Worm (Caenorhabditis elegans): Measurements from ENCODE around the gene F36A4.3.

The F36A4.3 gene

DNA sequence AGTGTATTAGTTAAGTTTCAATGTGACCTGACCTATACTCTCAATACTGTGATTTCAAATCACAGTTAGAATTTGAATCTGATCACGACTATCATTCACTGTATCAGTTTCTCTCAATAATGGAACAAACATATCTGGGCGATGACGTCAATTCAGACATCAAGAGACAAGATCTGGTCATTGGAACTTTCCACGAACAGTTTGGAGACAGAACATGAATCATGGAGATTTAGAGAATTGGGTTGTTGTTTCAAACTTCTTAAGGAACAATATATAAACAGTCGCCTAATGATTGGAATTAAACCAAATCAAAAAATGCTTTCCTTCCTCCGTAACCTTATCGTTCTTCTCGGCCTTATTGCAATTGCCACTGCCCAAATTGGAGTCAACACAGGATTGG is 21.8 kb downstream of the F36A4.3 start, which contains the start of gene F15E6.4:
TSS of gene F15E6.4 (plus strand) at position 301 of the 400 bp plus-strand sequence.
- no peak for TF ChIP-seq Y55F3AM.14 (GFP tag; optimal IDR thresholded peaks at IDR 0.05)
- TF ChIP-seq alr-1 (tag; optimal IDR thresholded peaks at IDR 0.05) = no peak
- no peak for TF ChIP-seq ceh-16 (tag; optimal IDR thresholded peaks at IDR 0.05)
- TF ChIP-seq sma-9 (GFP tag; optimal IDR thresholded peaks at IDR 0.05) = no peak
- no peak for TF ChIP-seq sma-9 (tag; optimal IDR thresholded peaks at IDR 0.05)
- no peak for TF ChIP-seq blmp-1 (tag; optimal IDR thresholded peaks at IDR 0.05; ENCODE audit: insufficient read depth)
- no peak for TF ChIP-seq R02D3.7 (tag; optimal IDR thresholded peaks at IDR 0.05)

DNA sequence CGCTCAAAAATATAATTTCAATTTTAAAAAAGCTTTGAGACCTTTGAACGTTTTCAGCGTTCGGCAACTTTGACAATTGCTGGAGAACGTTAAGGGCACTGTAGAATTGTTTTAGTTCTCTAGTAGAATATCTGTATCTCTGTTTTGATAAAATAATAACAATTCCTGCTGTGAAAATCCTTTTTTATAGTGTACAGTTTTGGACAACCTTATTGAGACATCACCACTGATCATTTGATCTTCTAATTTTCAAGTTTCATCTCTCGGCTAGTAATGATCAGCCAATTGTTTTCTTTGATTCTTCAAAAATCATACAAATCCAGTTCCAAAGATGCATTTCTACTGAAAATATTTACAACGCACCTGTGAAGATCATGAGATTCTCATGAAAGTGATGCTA is 23.2 kb downstream of the F36A4.3 start, which contains the start of gene F15E6.10:
TSS of gene F15E6.10 (plus strand) at position 301 of the 400 bp plus-strand sequence.
- TF ChIP-seq mdl-1 (tag; optimal IDR thresholded peaks at IDR 0.05) (no peak), nhr-237 (tag; optimal IDR thresholded peaks at IDR 0.05) (no peak), nhr-129 (tag; optimal IDR thresholded peaks at IDR 0.05) (no peak), gmeb-1 (tag; optimal IDR thresholded peaks at IDR 0.05) (no peak), elt-3 (tag; optimal IDR thresholded peaks at IDR 0.05) (no peak), C34F6.9 (tag; optimal IDR thresholded peaks at IDR 0.05) (no peak)

DNA sequence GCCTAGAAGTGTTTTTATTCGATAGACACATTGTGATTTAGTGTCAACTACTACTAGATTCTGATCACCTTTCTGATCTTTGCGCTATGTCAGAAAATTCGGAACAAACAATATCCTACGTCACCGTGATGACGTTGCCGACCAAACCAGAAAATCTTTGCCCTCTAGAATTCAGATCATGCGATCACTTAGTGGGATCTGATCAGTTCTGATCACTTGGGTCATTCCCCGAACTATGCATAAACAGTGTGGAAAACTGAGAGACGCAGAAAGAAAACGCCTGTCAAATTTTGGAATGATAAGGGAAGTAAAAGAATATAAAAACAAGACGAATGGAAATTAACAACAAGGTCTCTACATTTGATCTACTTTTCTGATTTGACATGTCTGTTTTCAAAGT is 25.1 kb downstream of the F36A4.3 start, which contains the start of gene F15E6.3:
TSS of gene F15E6.3 (plus strand) at position 344 of the 400 bp plus-strand sequence.
- TF ChIP-seq fos-1 (tag; optimal IDR thresholded peaks at IDR 0.05) (no peak), aly-2 (tag; optimal IDR thresholded peaks at IDR 0.05) (no peak), nhr-6 (tag; optimal IDR thresholded peaks at IDR 0.05) (no peak), nhr-21 (tag; optimal IDR thresholded peaks at IDR 0.05) (peak; percentile 72), peb-1 (tag; optimal IDR thresholded peaks at IDR 0.05) (no peak), sma-9 (GFP tag; optimal IDR thresholded peaks at IDR 0.05) (peak; percentile 78), sma-9 (tag; optimal IDR thresholded peaks at IDR 0.05) (no peak), gmeb-1 (tag; optimal IDR thresholded peaks at IDR 0.05) (peak; percentile 23), F13H6.1 (tag; optimal IDR thresholded peaks at IDR 0.05) (no peak), unc-55 (GFP tag; optimal IDR thresholded peaks at IDR 0.05) (no peak), ZK546.5 (tag; optimal IDR thresholded peaks at IDR 0.05) (no peak), sma-3 (GFP tag; optimal IDR thresholded peaks at IDR 0.05) (peak; percentile 85), nhr-25 (tag; optimal IDR thresholded peaks at IDR 0.05) (peak; percentile 72), nhr-11 (tag; optimal IDR thresholded peaks at IDR 0.05) (no peak), nhr-129 (tag; optimal IDR thresholded peaks at IDR 0.05) (peak; percentile 18), dmd-4 (tag; optimal IDR thresholded peaks at IDR 0.05) (no peak), snpc-4 (tag; optimal IDR thresholded peaks at IDR 0.05) (no peak), lin-13 (GFP tag; optimal IDR thresholded peaks at IDR 0.05) (no peak)

DNA sequence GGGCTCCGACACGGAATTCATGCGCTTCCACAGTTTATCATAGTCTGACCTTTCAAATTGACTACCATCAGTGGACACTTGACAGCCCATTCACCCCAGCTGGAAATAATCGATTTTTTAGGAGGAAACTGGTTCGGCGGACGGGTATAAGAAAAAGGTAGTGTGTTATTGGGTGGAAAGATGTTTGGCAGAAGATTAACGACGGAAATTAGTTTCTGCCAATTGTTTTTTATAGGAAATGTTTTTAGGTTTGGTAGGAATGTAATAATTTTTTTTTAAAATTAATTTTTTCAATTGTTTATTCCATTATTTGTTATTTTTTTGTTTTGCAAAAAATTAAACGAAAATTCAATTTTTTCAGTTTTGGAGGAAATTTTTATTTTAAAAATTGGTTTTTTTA is 29.6 kb downstream of the F36A4.3 start, which contains the start of gene F15E6.9:
TSS of gene F15E6.9 (minus strand) at position 101 of the 400 bp plus-strand sequence.
- TF ChIP-seq peb-1 (tag; optimal IDR thresholded peaks at IDR 0.05) (no peak), nhr-12 (tag; optimal IDR thresholded peaks at IDR 0.05) (no peak), sma-9 (GFP tag; optimal IDR thresholded peaks at IDR 0.05) (no peak), sma-9 (tag; optimal IDR thresholded peaks at IDR 0.05) (no peak), nhr-129 (tag; optimal IDR thresholded peaks at IDR 0.05) (no peak), mbf-1 (tag; optimal IDR thresholded peaks at IDR 0.05) (no peak), ztf-1 (GFP tag; conservative IDR thresholded peaks at IDR 0.05) (no peak), nhr-21 (tag; optimal IDR thresholded peaks at IDR 0.05) (no peak), R02D3.7 (tag; optimal IDR thresholded peaks at IDR 0.05) (no peak), dmd-4 (tag; optimal IDR thresholded peaks at IDR 0.05) (no peak), unc-39 (tag; optimal IDR thresholded peaks at IDR 0.05) (no peak), lin-13 (GFP tag; optimal IDR thresholded peaks at IDR 0.05) (no peak), crh-2 (tag; optimal IDR thresholded peaks at IDR 0.05) (no peak), nhr-237 (tag; optimal IDR thresholded peaks at IDR 0.05) (no peak), alr-1 (tag; optimal IDR thresholded peaks at IDR 0.05) (no peak), ceh-16 (tag; optimal IDR thresholded peaks at IDR 0.05) (no peak), unc-62 (GFP tag; optimal IDR thresholded peaks at IDR 0.05) (no peak), lin-11 (tag; optimal IDR thresholded peaks at IDR 0.05) (no peak)

DNA sequence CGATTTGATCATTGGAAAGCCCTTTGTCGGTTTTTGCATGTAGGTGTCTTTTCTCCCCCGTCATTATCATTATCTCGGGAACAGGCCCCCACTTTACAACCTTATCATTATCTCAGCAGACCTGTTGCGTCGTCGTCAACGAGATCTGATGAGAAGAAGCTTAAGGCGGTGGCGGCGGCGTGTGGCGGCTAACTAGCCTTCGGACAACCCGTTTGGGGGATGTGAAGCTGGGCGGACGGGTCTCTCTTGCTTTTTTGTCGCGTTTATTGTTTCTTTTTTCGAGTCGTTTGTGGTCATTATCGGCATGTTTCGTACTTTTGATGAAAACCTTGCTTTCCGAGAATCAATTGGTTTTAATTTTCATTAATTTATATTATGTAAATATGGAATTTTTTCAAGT is 30.6 kb downstream of the F36A4.3 start:
- TF ChIP-seq nhr-10 (tag; optimal IDR thresholded peaks at IDR 0.05) (no peak), nhr-21 (tag; optimal IDR thresholded peaks at IDR 0.05) (peak; percentile 30), nhr-25 (tag; optimal IDR thresholded peaks at IDR 0.05) (peak; percentile 44)
